Fruit fly (Drosophila melanogaster) whole organism, embryonic: ENCODE results near the gene Gad1.
A peak's percentile ranks its signal among the peaks of the same experiment; 100 is the strongest.

ENCODE experiments used
- B-H2 ChIP-seq: fragments of 200-800 bp; sonication (Bioruptor generic); optimal IDR thresholded peaks from 2 replicates; lab custom pipeline; 2018; ENCODE audit warnings: missing biosample characterization, mild to moderate bottlenecking, missing genetic modification characterization
- BtbVII ChIP-seq: fragments of 200-800 bp; sonication (Bioruptor generic); optimal IDR thresholded peaks from 3 replicates; lab custom pipeline; 2017; ENCODE audit warnings: missing biosample characterization, mild to moderate bottlenecking, missing genetic modification characterization
- CG10366 ChIP-seq: fragments of 200-800 bp; sonication (Bioruptor generic); IDR thresholded peaks from 2 replicates; pipeline ENCODE4 v1.3.6; 2022; ENCODE audit warnings: missing biosample characterization, missing genetic modification characterization
- CG11093 ChIP-seq: fragments of 200-800 bp; sonication (Bioruptor generic); IDR thresholded peaks from 3 replicates; pipeline ENCODE4 v1.3.6; 2022; ENCODE audit warnings: missing biosample characterization, missing genetic modification characterization
- CG11504 ChIP-seq: fragments of 200-800 bp; sonication (Bioruptor generic); optimal IDR thresholded peaks from 3 replicates; lab custom pipeline; 2019; ENCODE audit warnings: missing biosample characterization, mild to moderate bottlenecking, missing genetic modification characterization, moderate library complexity
- CG11560 ChIP-seq: fragments of 200-800 bp; sonication (Bioruptor generic); IDR thresholded peaks from 3 replicates; pipeline ENCODE4 v1.3.6; 2022; ENCODE audit warnings: missing biosample characterization, missing genetic modification characterization
- CG14860 ChIP-seq: fragments of 200-800 bp; sonication (Bioruptor generic); IDR thresholded peaks from 3 replicates; pipeline ENCODE4 v1.3.6; 2022; ENCODE audit warnings: missing biosample characterization, missing genetic modification characterization; ENCODE audit not compliant: partially characterized antibody
- CG15269 ChIP-seq: fragments of 200-800 bp; sonication (Bioruptor generic); optimal IDR thresholded peaks from 2 replicates; lab custom pipeline; 2018; ENCODE audit warnings: missing biosample characterization, mild to moderate bottlenecking, missing genetic modification characterization, moderate library complexity
- CG16813 ChIP-seq: fragments of 200-800 bp; sonication (Bioruptor generic); IDR thresholded peaks from 3 replicates; pipeline ENCODE4 v1.3.6; 2022; ENCODE audit warnings: missing biosample characterization, missing genetic modification characterization; ENCODE audit not compliant: partially characterized antibody
- CG17186 ChIP-seq: fragments of 200-800 bp; sonication (Bioruptor generic); optimal IDR thresholded peaks from 3 replicates; lab custom pipeline; 2017; ENCODE audit warnings: missing biosample characterization, missing genetic modification reagents, missing genetic modification characterization
- CG17359 ChIP-seq: fragments of 200-800 bp; sonication (Bioruptor generic); optimal IDR thresholded peaks from 3 replicates; lab custom pipeline; 2018; ENCODE audit warnings: missing biosample characterization, mild to moderate bottlenecking, missing genetic modification characterization, moderate library complexity
- CG17361 ChIP-seq: fragments of 200-800 bp; sonication (Bioruptor generic); IDR thresholded peaks from 3 replicates; pipeline ENCODE4 v1.3.6; 2022; ENCODE audit warnings: missing biosample characterization, missing genetic modification characterization
- CG18262 ChIP-seq: fragments of 200-800 bp; optimal IDR thresholded peaks from 3 replicates; lab custom pipeline; 2019; ENCODE audit warnings: missing biosample characterization, mild to moderate bottlenecking, missing genetic modification characterization, moderate library complexity
- CG18764 ChIP-seq: fragments of 200-800 bp; sonication (Bioruptor generic); optimal IDR thresholded peaks from 3 replicates; lab custom pipeline; 2016; ENCODE audit warnings: missing biosample characterization, missing genetic modification characterization
- CG2120 ChIP-seq: fragments of 200-800 bp; sonication (Bioruptor generic); optimal IDR thresholded peaks from 3 replicates; lab custom pipeline; 2016; ENCODE audit warnings: missing biosample characterization, missing genetic modification characterization
- CG2678 ChIP-seq: fragments of 200-800 bp; sonication (Bioruptor generic); optimal IDR thresholded peaks from 3 replicates; lab custom pipeline; 2019; ENCODE audit warnings: missing biosample characterization, mild to moderate bottlenecking, missing genetic modification characterization, moderate library complexity
- CG30403 ChIP-seq: fragments of 200-800 bp; sonication (Bioruptor generic); optimal IDR thresholded peaks from 3 replicates; lab custom pipeline; 2016; ENCODE audit warnings: missing biosample characterization, missing genetic modification characterization
- CG31224 ChIP-seq: fragments of 200-800 bp; sonication (Bioruptor generic); IDR thresholded peaks from 2 replicates; pipeline ENCODE4 v1.3.6; 2022; ENCODE audit warnings: missing biosample characterization, missing genetic modification characterization
- CG31441 ChIP-seq: fragments of 200-800 bp; sonication (Bioruptor generic); IDR thresholded peaks from 2 replicates; pipeline ENCODE4 v1.3.6; 2022; ENCODE audit warnings: missing biosample characterization, missing genetic modification characterization
- CG5245 ChIP-seq: fragments of 200-800 bp; sonication (Bioruptor generic); optimal IDR thresholded peaks from 3 replicates; lab custom pipeline; 2016; ENCODE audit warnings: missing biosample characterization, missing genetic modification characterization
- CG7786 ChIP-seq: fragments of 200-800 bp; sonication (Bioruptor generic); optimal IDR thresholded peaks from 2 replicates; lab custom pipeline; 2016; ENCODE audit warnings: missing biosample characterization, missing genetic modification characterization
- CG9437 ChIP-seq: fragments of 200-800 bp; sonication (Bioruptor generic); optimal IDR thresholded peaks from 2 replicates; lab custom pipeline; 2018; ENCODE audit warnings: missing biosample characterization, mild to moderate bottlenecking, missing genetic modification characterization
- CG9817 ChIP-seq: fragments of 200-800 bp; sonication (Bioruptor generic); optimal IDR thresholded peaks from 2 replicates; lab custom pipeline; 2018; ENCODE audit warnings: missing biosample characterization, mild to moderate bottlenecking, missing genetic modification characterization, moderate library complexity
- CoRest ChIP-seq: fragments of 200-800 bp; sonication (Bioruptor generic); optimal IDR thresholded peaks from 3 replicates; lab custom pipeline; 2018; ENCODE audit warnings: missing biosample characterization, mild to moderate bottlenecking, missing genetic modification characterization, moderate library complexity
- E2f1 ChIP-seq: fragments of 200-800 bp; sonication (Bioruptor generic); IDR thresholded peaks from 2 replicates; pipeline ENCODE4 v1.3.6; 2022; ENCODE audit warnings: missing biosample characterization, missing genetic modification characterization
- Gug ChIP-seq: fragments of 200-800 bp; sonication (Bioruptor generic); IDR thresholded peaks from 4 replicates; pipeline ENCODE4 v1.3.6; 2022; ENCODE audit warnings: missing biosample characterization, missing genetic modification characterization
- Lhr ChIP-seq: fragments of 200-800 bp; sonication (Bioruptor generic); optimal IDR thresholded peaks from 3 replicates; lab custom pipeline; 2017; ENCODE audit warnings: mild to moderate bottlenecking, missing biosample characterization, missing genetic modification reagents, missing genetic modification characterization
- Med ChIP-seq: fragments of 200-800 bp; sonication (Bioruptor generic); peaks from one replicate; lab custom pipeline; 2016; ENCODE audit warnings: missing biosample characterization, missing genetic modification characterization, mild to moderate bottlenecking, inconsistent platforms, moderate library complexity
- Sox102F ChIP-seq: fragments of 200-800 bp; sonication (Bioruptor generic); optimal IDR thresholded peaks from 2 replicates; lab custom pipeline; 2018; ENCODE audit warnings: missing biosample characterization, mild to moderate bottlenecking, missing genetic modification characterization, moderate library complexity
- Ssrp ChIP-seq: fragments of 200-800 bp; sonication (Bioruptor generic); optimal IDR thresholded peaks from 2 replicates; lab custom pipeline; 2018; ENCODE audit warnings: missing biosample characterization, mild to moderate bottlenecking, missing genetic modification characterization, moderate library complexity
- ara ChIP-seq: fragments of 200-800 bp; sonication (Bioruptor generic); IDR thresholded peaks from 2 replicates; pipeline ENCODE4 v1.3.6; 2022; ENCODE audit warnings: missing biosample characterization, missing genetic modification characterization
- az2 ChIP-seq: fragments of 200-800 bp; sonication (Bioruptor generic); optimal IDR thresholded peaks from 3 replicates; lab custom pipeline; 2016; ENCODE audit warnings: missing biosample characterization, missing genetic modification characterization
- cas ChIP-seq: fragments of 200-800 bp; sonication (Bioruptor generic); IDR thresholded peaks from 2 replicates; pipeline ENCODE4 v1.3.6; 2022; ENCODE audit warnings: missing biosample characterization, missing genetic modification characterization
- dpn ChIP-seq, 2 experiments: fragments of 200-800 bp; sonication (Bioruptor generic); optimal IDR thresholded peaks; 3 replicates each; lab custom pipeline; 2016; ENCODE audit warnings: missing biosample characterization in 2 of 2, missing genetic modification characterization in 2 of 2
- fru ChIP-seq: fragments of >200 bp; optimal IDR thresholded peaks from 2 replicates; lab custom pipeline; 2017
- fu2 ChIP-seq: fragments of 200-800 bp; sonication (Bioruptor generic); optimal IDR thresholded peaks from 2 replicates; lab custom pipeline; 2016; ENCODE audit warnings: missing biosample characterization, missing genetic modification characterization
- gem ChIP-seq: fragments of 200-800 bp; sonication (Bioruptor generic); optimal IDR thresholded peaks from 2 replicates; lab custom pipeline; 2019; ENCODE audit warnings: missing biosample characterization, mild to moderate bottlenecking, missing genetic modification characterization, moderate library complexity
- grau ChIP-seq: fragments of 200-800 bp; optimal IDR thresholded peaks from 3 replicates; lab custom pipeline; 2019; ENCODE audit warnings: missing biosample characterization, mild to moderate bottlenecking, missing genetic modification characterization, moderate library complexity
- hkb ChIP-seq, 2 experiments: fragments of 200-800 bp in 1 of 2; fragments of >200 bp in 1 of 2; sonication (Bioruptor generic) in 1 of 2; IDR thresholded peaks in 1 of 2; optimal IDR thresholded peaks in 1 of 2; 2 replicates each; pipeline versions ENCODE4 v1.3.6 to Lab custom; 2017 to 2022; ENCODE audit warnings: missing biosample characterization in 1 of 2, missing genetic modification characterization in 1 of 2
- lmd ChIP-seq: fragments of 200-800 bp; sonication (Bioruptor generic); IDR thresholded peaks from 2 replicates; pipeline ENCODE4 v1.3.6; 2022; ENCODE audit warnings: missing biosample characterization, missing genetic modification characterization
- nmo ChIP-seq: fragments of 200-800 bp; sonication (Bioruptor generic); optimal IDR thresholded peaks from 2 replicates; lab custom pipeline; 2018; ENCODE audit warnings: missing biosample characterization, mild to moderate bottlenecking, missing genetic modification characterization, moderate library complexity
- odd ChIP-seq: fragments of 200-800 bp; sonication (Bioruptor generic); optimal IDR thresholded peaks from 2 replicates; lab custom pipeline; 2017; ENCODE audit warnings: missing biosample characterization, mild to moderate bottlenecking, missing genetic modification characterization
- phol ChIP-seq: fragments of 200-800 bp; sonication (Bioruptor generic); optimal IDR thresholded peaks from 3 replicates; lab custom pipeline; 2018; ENCODE audit warnings: missing biosample characterization, mild to moderate bottlenecking, missing genetic modification characterization, moderate library complexity
- pnt ChIP-seq: fragments of 200-800 bp; sonication (Bioruptor generic); optimal IDR thresholded peaks from 3 replicates; lab custom pipeline; 2016; ENCODE audit warnings: missing biosample characterization, missing genetic modification characterization
- row ChIP-seq: fragments of 200-800 bp; sonication (Bioruptor generic); IDR thresholded peaks from 3 replicates; pipeline ENCODE4 v1.3.6; 2022; ENCODE audit warnings: missing biosample characterization, missing genetic modification characterization
- slp2 ChIP-seq: fragments of 200-800 bp; sonication (Bioruptor generic); optimal IDR thresholded peaks from 2 replicates; lab custom pipeline; 2016; ENCODE audit warnings: missing biosample characterization, missing genetic modification characterization
- ssp ChIP-seq: fragments of 200-800 bp; sonication (Bioruptor generic); IDR thresholded peaks from 2 replicates; pipeline ENCODE4 v1.3.6; 2022; ENCODE audit warnings: missing biosample characterization, missing genetic modification characterization
- unpg ChIP-seq: fragments of 200-800 bp; sonication (Bioruptor generic); optimal IDR thresholded peaks from 3 replicates; lab custom pipeline; 2018; ENCODE audit warnings: missing biosample characterization, mild to moderate bottlenecking, missing genetic modification characterization, moderate library complexity
- zfh1 ChIP-seq: fragments of 200-800 bp; sonication (Bioruptor generic); IDR thresholded peaks from 3 replicates; pipeline ENCODE4 v1.3.6; 2022; ENCODE audit warnings: missing biosample characterization, missing genetic modification characterization

Gad1 gene

DNA sequence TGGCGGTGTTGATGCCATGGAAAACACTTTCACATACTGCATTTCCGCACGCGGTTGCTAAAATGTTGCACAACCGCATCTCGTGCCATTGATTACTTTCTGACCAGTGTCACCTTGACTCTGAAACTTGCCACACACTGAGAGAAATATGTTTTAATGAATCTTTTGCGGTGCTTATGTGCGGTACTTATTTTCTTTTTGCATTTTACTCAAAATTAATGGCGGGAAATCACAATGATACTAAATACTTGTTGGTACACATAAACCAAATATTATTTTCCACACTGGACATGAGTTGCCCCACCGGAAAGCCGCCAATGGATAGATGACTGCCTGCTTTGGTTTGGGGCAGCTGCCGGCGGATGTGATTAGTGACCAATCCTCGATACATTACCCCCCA, 31.7 kb downstream of the Gad1 start:
- no peak for TF ChIP-seq CG10366 (GFP tag; lab: Robert Waterston, UW)
- no peak for TF ChIP-seq CG17359 (tag; lab: Kevin White, UChicago)
- TF ChIP-seq CG7786, result no peak
- TF ChIP-seq CG11093 (GFP tag; lab: Robert Waterston, UW), result no peak
- TF ChIP-seq ssp (GFP tag; lab: Robert Waterston, UW), result no peak
- TF ChIP-seq CG9817 (tag; lab: Kevin White, UChicago), result no peak
- no peak for TF ChIP-seq cas (GFP tag; lab: Robert Waterston, UW)
- no peak for TF ChIP-seq CG16813 (GFP tag; lab: Robert Waterston, UW)
- no peak for TF ChIP-seq ara
- TF ChIP-seq CG18262, result no peak
- TF ChIP-seq CG5245 (GFP tag; lab: Kevin White, UChicago), result no peak
- TF ChIP-seq B-H2 (GFP tag; lab: Kevin White, UChicago), result no peak
- no peak for TF ChIP-seq az2
- no peak for TF ChIP-seq BtbVII (GFP tag; lab: Kevin White, UChicago)
- no peak for TF ChIP-seq fru (lab: Kevin White, UChicago)
- no peak for TF ChIP-seq slp2 (GFP tag; lab: Kevin White, UChicago)
- TF ChIP-seq dpn (GFP tag; optimal IDR thresholded peaks at IDR 0.05; lab: Kevin White, UChicago), result no peak
- TF ChIP-seq odd (GFP tag; lab: Kevin White, UChicago), result no peak
- TF ChIP-seq pnt (GFP tag; lab: Kevin White, UChicago), result no peak
- no peak for TF ChIP-seq zfh1 (GFP tag; lab: Robert Waterston, UW)

- TF ChIP-seq Lhr (no peak), Gug (GFP tag; lab: Robert Waterston, UW) (no peak), fu2 (GFP tag; lab: Kevin White, UChicago) (no peak)
- TF ChIP-seq, all 482 proteins: peak for 0
These were observed 33.0 kb downstream of the Gad1 start for dm6 chr3L:4055438-4055962.

dm6 chr3L:4049082-4049481, 39.5 kb downstream of the Gad1 start:
- TF ChIP-seq gem (tag; lab: Kevin White, UChicago), result peak; percentile 44
- peak; percentile 2 for TF ChIP-seq phol (tag; lab: Kevin White, UChicago)
- peak; percentile 7 for TF ChIP-seq unpg (GFP tag; lab: Kevin White, UChicago)
- TF ChIP-seq hkb (optimal IDR thresholded peaks at IDR 0.05; lab: Kevin White, UChicago), result no peak
- peak; percentile 38; the same call in 1 of the 2 replicates for TF ChIP-seq hkb (GFP tag; IDR thresholded peaks at IDR 0.05; lab: Robert Waterston, UW)
- TF ChIP-seq Ssrp (tag; lab: Kevin White, UChicago), result peak; percentile 22
- no peak for TF ChIP-seq CG2120
- peak; percentile 46 for TF ChIP-seq CG15269 (tag; lab: Kevin White, UChicago)
- TF ChIP-seq E2f1 (GFP tag; lab: Robert Waterston, UW), result no peak
- TF ChIP-seq CG17186 (GFP tag; lab: Kevin White, UChicago), result no peak
- TF ChIP-seq CG11560 (tag; lab: Robert Waterston, UW), result no peak
- peak; percentile 38 for TF ChIP-seq Med
- peak; percentile 24 for TF ChIP-seq nmo (GFP tag; lab: Kevin White, UChicago)
- no peak for TF ChIP-seq CG18764
- peak; percentile 48 for TF ChIP-seq Sox102F (GFP tag; lab: Kevin White, UChicago)
- TF ChIP-seq CG11504, result peak; percentile 54
- TF ChIP-seq CG2678, result peak; percentile 36
- 0 out of 2 replicates have a peak, but pooled peaks have one; percentile 21 for TF ChIP-seq lmd
- TF ChIP-seq CG30403, result peak; percentile 11
- 0 out of 3 replicates have a peak, but pooled peaks have one; percentile 34 for TF ChIP-seq CG17361
- TF ChIP-seq CG31441 (GFP tag; lab: Robert Waterston, UW), result peak; percentile 42; the same call in 1 of the 2 replicates
- TF ChIP-seq CoRest (tag; lab: Kevin White, UChicago), result peak; percentile 18
- TF ChIP-seq grau, result peak; percentile 25
- TF ChIP-seq CG31224 (GFP tag; lab: Robert Waterston, UW), result no peak
- TF ChIP-seq row (GFP tag; lab: Robert Waterston, UW), result peak; percentile 65
- no peak for TF ChIP-seq CG14860 (GFP tag; lab: Robert Waterston, UW)
- peak; percentile 7 for TF ChIP-seq CG9437 (GFP tag; lab: Kevin White, UChicago)
